Fruit fly (Drosophila melanogaster) whole organism, prepupa: Measurements from ENCODE around the gene CG4404.

ENCODE experiments used
- Blimp-1 ChIP-seq: fragments of 200-800 bp; sonication (Bioruptor generic); optimal IDR thresholded peaks from 3 replicates; lab custom pipeline; 2017; ENCODE audit warnings: missing biosample characterization, missing genetic modification characterization, mild to moderate bottlenecking, moderate library complexity, missing genetic modification reagents
- CG10669 ChIP-seq: fragments of 200-800 bp; sonication (Bioruptor generic); optimal IDR thresholded peaks from 3 replicates; lab custom pipeline; 2018; ENCODE audit warnings: missing biosample characterization, mild to moderate bottlenecking, missing genetic modification characterization, moderate library complexity
- CG11294 ChIP-seq: fragments of 200-800 bp; sonication (Bioruptor generic); IDR thresholded peaks from 2 replicates; pipeline ENCODE4 v1.3.6; 2022; ENCODE audit warnings: missing biosample characterization, missing genetic modification characterization
- CG11762 ChIP-seq: fragments of 200-800 bp; sonication (Bioruptor generic); optimal IDR thresholded peaks from 3 replicates; lab custom pipeline; 2016; ENCODE audit warnings: missing biosample characterization, missing genetic modification characterization; ENCODE audit not compliant: insufficient read depth
- CG11902 ChIP-seq: fragments of 200-800 bp; sonication (Bioruptor generic); optimal IDR thresholded peaks from 3 replicates; lab custom pipeline; 2016; ENCODE audit warnings: missing biosample characterization, missing genetic modification characterization
- CG15336 ChIP-seq: fragments of 200-800 bp; sonication (Bioruptor generic); IDR thresholded peaks from 2 replicates; pipeline ENCODE4 v1.3.6; 2022; ENCODE audit warnings: missing biosample characterization, missing genetic modification characterization
- CG1621 ChIP-seq: fragments of 200-800 bp; sonication (Bioruptor generic); optimal IDR thresholded peaks from 3 replicates; lab custom pipeline; 2018; ENCODE audit warnings: missing biosample characterization, mild to moderate bottlenecking, missing genetic modification characterization
- CG16779 ChIP-seq: fragments of 200-800 bp; sonication (Bioruptor generic); optimal IDR thresholded peaks from 3 replicates; lab custom pipeline; 2017; ENCODE audit warnings: missing biosample characterization, mild to moderate bottlenecking, missing genetic modification characterization
- CG3032 ChIP-seq: fragments of 200-800 bp; optimal IDR thresholded peaks from 2 replicates; lab custom pipeline; 2019; ENCODE audit warnings: missing biosample characterization, mild to moderate bottlenecking, missing genetic modification characterization, moderate library complexity
- CG32006 ChIP-seq: fragments of 200-800 bp; sonication (Bioruptor generic); optimal IDR thresholded peaks from 3 replicates; lab custom pipeline; 2017; ENCODE audit warnings: missing biosample characterization, mild to moderate bottlenecking, missing genetic modification characterization
- CG34406 ChIP-seq: fragments of 200-800 bp; sonication (Bioruptor generic); optimal IDR thresholded peaks from 3 replicates; lab custom pipeline; 2016; ENCODE audit warnings: missing biosample characterization, missing genetic modification characterization
- CG3919 ChIP-seq: fragments of 200-800 bp; sonication (Bioruptor generic); optimal IDR thresholded peaks from 3 replicates; lab custom pipeline; 2016; ENCODE audit warnings: missing biosample characterization, missing genetic modification characterization
- CG4318 ChIP-seq: fragments of 200-800 bp; sonication (Bioruptor generic); optimal IDR thresholded peaks from 3 replicates; lab custom pipeline; 2017; ENCODE audit warnings: missing biosample characterization, mild to moderate bottlenecking, missing genetic modification characterization
- CG6163 ChIP-seq: fragments of 200-800 bp; sonication (Bioruptor generic); IDR thresholded peaks from 3 replicates; pipeline ENCODE4 v1.3.6; 2022; ENCODE audit warnings: missing biosample characterization, missing genetic modification characterization
- CG6276 ChIP-seq: fragments of 200-800 bp; sonication (Bioruptor generic); optimal IDR thresholded peaks from 2 replicates; lab custom pipeline; 2017; ENCODE audit warnings: missing biosample characterization, mild to moderate bottlenecking, missing genetic modification characterization
- CG6854 ChIP-seq: fragments of 200-800 bp; sonication (Bioruptor generic); optimal IDR thresholded peaks from 2 replicates; lab custom pipeline; 2017; ENCODE audit warnings: missing biosample characterization, mild to moderate bottlenecking, missing genetic modification characterization
- CG7368 ChIP-seq: fragments of 200-800 bp; sonication (Bioruptor generic); optimal IDR thresholded peaks from 3 replicates; lab custom pipeline; 2016; ENCODE audit warnings: missing biosample characterization, missing genetic modification characterization
- CG8119 ChIP-seq: fragments of 200-800 bp; sonication (Bioruptor generic); IDR thresholded peaks from 3 replicates; pipeline ENCODE4 v1.3.6; 2022; ENCODE audit warnings: missing biosample characterization, missing genetic modification characterization
- CG8319 ChIP-seq: fragments of 200-800 bp; sonication (Bioruptor generic); optimal IDR thresholded peaks from 3 replicates; lab custom pipeline; 2016; ENCODE audit warnings: missing biosample characterization, missing genetic modification characterization
- CG8632 ChIP-seq: fragments of 200-800 bp; sonication (Bioruptor generic); optimal IDR thresholded peaks from 3 replicates; lab custom pipeline; 2016; ENCODE audit warnings: missing biosample characterization, missing genetic modification characterization
- CG9139 ChIP-seq: fragments of 200-800 bp; sonication (Bioruptor generic); optimal IDR thresholded peaks from 3 replicates; lab custom pipeline; 2017; ENCODE audit warnings: missing biosample characterization, mild to moderate bottlenecking, missing genetic modification characterization
- Eip75B ChIP-seq: fragments of 200-800 bp; sonication (Bioruptor generic); optimal IDR thresholded peaks from 3 replicates; lab custom pipeline; 2016; ENCODE audit warnings: missing biosample characterization, missing genetic modification characterization
- Eip78C ChIP-seq: fragments of 200-800 bp; sonication (Bioruptor generic); peaks from one replicate; lab custom pipeline; 2016; ENCODE audit warnings: missing biosample characterization, missing genetic modification characterization
- Eip93F ChIP-seq: fragments of 200-800 bp; sonication (Bioruptor generic); optimal IDR thresholded peaks from 2 replicates; lab custom pipeline; 2016; ENCODE audit warnings: missing biosample characterization, mild to moderate bottlenecking, missing genetic modification characterization
- Ets21C ChIP-seq: fragments of 200-800 bp; sonication (Bioruptor generic); optimal IDR thresholded peaks from 3 replicates; lab custom pipeline; 2016; ENCODE audit warnings: missing biosample characterization, missing genetic modification characterization
- Ets96B ChIP-seq: fragments of 200-800 bp; optimal IDR thresholded peaks from 2 replicates; lab custom pipeline; 2019; ENCODE audit warnings: missing biosample characterization, mild to moderate bottlenecking, missing genetic modification characterization, moderate library complexity
- Gug ChIP-seq: fragments of 200-800 bp; sonication (Bioruptor generic); IDR thresholded peaks from 2 replicates; pipeline ENCODE4 v1.3.6; 2022; ENCODE audit warnings: missing biosample characterization, missing genetic modification characterization
- Hr38 ChIP-seq: sonication (Bioruptor generic); optimal IDR thresholded peaks from 2 replicates; lab custom pipeline; 2016; ENCODE audit warnings: missing biosample characterization, missing genetic modification characterization
- Hr39 ChIP-seq: fragments of 200-800 bp; sonication (Bioruptor generic); optimal IDR thresholded peaks from 2 replicates; lab custom pipeline; 2016; ENCODE audit warnings: missing biosample characterization, missing genetic modification characterization
- Hr4 ChIP-seq: fragments of 200-800 bp; sonication (Bioruptor generic); optimal IDR thresholded peaks from 3 replicates; lab custom pipeline; 2016; ENCODE audit warnings: missing biosample characterization, missing genetic modification characterization
- Lpt ChIP-seq: fragments of 200-800 bp; sonication (Bioruptor generic); optimal IDR thresholded peaks from 3 replicates; lab custom pipeline; 2016; ENCODE audit warnings: missing biosample characterization, missing genetic modification characterization
- Met ChIP-seq: fragments of 200-800 bp; sonication (Bioruptor generic); optimal IDR thresholded peaks from 3 replicates; lab custom pipeline; 2016; ENCODE audit warnings: missing biosample characterization, missing genetic modification characterization
- OdsH ChIP-seq: fragments of 200-800 bp; sonication (Bioruptor generic); optimal IDR thresholded peaks from 3 replicates; lab custom pipeline; 2016; ENCODE audit warnings: missing biosample characterization, missing genetic modification characterization
- Smox ChIP-seq: fragments of 200-800 bp; sonication (Bioruptor generic); optimal IDR thresholded peaks from 3 replicates; lab custom pipeline; 2016; ENCODE audit warnings: missing biosample characterization, missing genetic modification characterization
- Sox102F ChIP-seq: fragments of 200-800 bp; sonication (Bioruptor generic); optimal IDR thresholded peaks from 2 replicates; lab custom pipeline; 2016; ENCODE audit warnings: missing biosample characterization, mild to moderate bottlenecking, missing genetic modification characterization
- Sox14 ChIP-seq: fragments of 200-800 bp; sonication (Bioruptor generic); optimal IDR thresholded peaks from 3 replicates; lab custom pipeline; 2016; ENCODE audit warnings: missing biosample characterization, missing genetic modification characterization
- Sox15 ChIP-seq: fragments of 200-800 bp; sonication (Bioruptor generic); optimal IDR thresholded peaks from 3 replicates; lab custom pipeline; 2016; ENCODE audit warnings: missing biosample characterization, missing genetic modification characterization
- achi ChIP-seq: fragments of 200-800 bp; sonication (Bioruptor generic); optimal IDR thresholded peaks from 3 replicates; lab custom pipeline; 2016; ENCODE audit warnings: missing biosample characterization, missing genetic modification characterization
- acj6 ChIP-seq: fragments of 200-800 bp; sonication (Bioruptor generic); optimal IDR thresholded peaks from 3 replicates; lab custom pipeline; 2016; ENCODE audit warnings: missing biosample characterization, missing genetic modification characterization
- cyc ChIP-seq: fragments of 200-800 bp; sonication (Bioruptor generic); optimal IDR thresholded peaks from 3 replicates; lab custom pipeline; 2016; ENCODE audit warnings: missing biosample characterization, missing genetic modification characterization
- dac ChIP-seq: fragments of 200-800 bp; sonication (Bioruptor generic); optimal IDR thresholded peaks from 2 replicates; lab custom pipeline; 2017; ENCODE audit warnings: missing biosample characterization, mild to moderate bottlenecking, missing genetic modification characterization
- dsx ChIP-seq: fragments of 200-800 bp; optimal IDR thresholded peaks from 3 replicates; lab custom pipeline; 2019; ENCODE audit warnings: missing biosample characterization, mild to moderate bottlenecking, missing genetic modification characterization, moderate library complexity; ENCODE audit not compliant: poor library complexity, severe bottlenecking
- eg ChIP-seq: fragments of 200-800 bp; sonication (Bioruptor generic); IDR thresholded peaks from 3 replicates; pipeline ENCODE4 v1.3.6; 2022; ENCODE audit warnings: missing biosample characterization, missing genetic modification characterization
- esn ChIP-seq: fragments of 200-800 bp; sonication (Bioruptor generic); optimal IDR thresholded peaks from 2 replicates; lab custom pipeline; 2016; ENCODE audit warnings: missing biosample characterization, mild to moderate bottlenecking, missing genetic modification characterization, moderate library complexity
- fd85E ChIP-seq: fragments of 200-800 bp; sonication (Bioruptor generic); optimal IDR thresholded peaks from 3 replicates; lab custom pipeline; 2016; ENCODE audit warnings: missing biosample characterization, missing genetic modification characterization
- fkh ChIP-seq: fragments of 200-800 bp; sonication (Bioruptor generic); optimal IDR thresholded peaks from 3 replicates; lab custom pipeline; 2017; ENCODE audit warnings: missing biosample characterization, mild to moderate bottlenecking, missing genetic modification characterization, moderate library complexity
- net ChIP-seq: fragments of 200-800 bp; sonication (Bioruptor generic); optimal IDR thresholded peaks from 3 replicates; lab custom pipeline; 2016; ENCODE audit warnings: missing biosample characterization, missing genetic modification characterization
- pdm3 ChIP-seq: fragments of 200-800 bp; sonication (Bioruptor generic); optimal IDR thresholded peaks from 3 replicates; lab custom pipeline; 2016; ENCODE audit warnings: missing biosample characterization, missing genetic modification characterization
- salr ChIP-seq, 2 experiments: fragments of 200-800 bp; sonication (Bioruptor generic); optimal IDR thresholded peaks; 3 replicates each; lab custom pipeline; 2016 to 2018; ENCODE audit warnings: missing biosample characterization in 2 of 2, missing genetic modification characterization in 2 of 2, mild to moderate bottlenecking in 1 of 2
- ss ChIP-seq, 2 experiments: fragments of 200-800 bp; sonication (Bioruptor generic); optimal IDR thresholded peaks; 2 replicates in 1 of 2; 3 replicates in 1 of 2; lab custom pipeline; 2017 to 2018; ENCODE audit warnings: mild to moderate bottlenecking in 2 of 2, missing biosample characterization in 2 of 2, missing genetic modification characterization in 2 of 2, moderate library complexity in 1 of 2
- topi ChIP-seq: fragments of 200-800 bp; sonication (Bioruptor generic); optimal IDR thresholded peaks from 3 replicates; lab custom pipeline; 2016; ENCODE audit warnings: missing biosample characterization, missing genetic modification characterization

CG4404 gene

DNA sequence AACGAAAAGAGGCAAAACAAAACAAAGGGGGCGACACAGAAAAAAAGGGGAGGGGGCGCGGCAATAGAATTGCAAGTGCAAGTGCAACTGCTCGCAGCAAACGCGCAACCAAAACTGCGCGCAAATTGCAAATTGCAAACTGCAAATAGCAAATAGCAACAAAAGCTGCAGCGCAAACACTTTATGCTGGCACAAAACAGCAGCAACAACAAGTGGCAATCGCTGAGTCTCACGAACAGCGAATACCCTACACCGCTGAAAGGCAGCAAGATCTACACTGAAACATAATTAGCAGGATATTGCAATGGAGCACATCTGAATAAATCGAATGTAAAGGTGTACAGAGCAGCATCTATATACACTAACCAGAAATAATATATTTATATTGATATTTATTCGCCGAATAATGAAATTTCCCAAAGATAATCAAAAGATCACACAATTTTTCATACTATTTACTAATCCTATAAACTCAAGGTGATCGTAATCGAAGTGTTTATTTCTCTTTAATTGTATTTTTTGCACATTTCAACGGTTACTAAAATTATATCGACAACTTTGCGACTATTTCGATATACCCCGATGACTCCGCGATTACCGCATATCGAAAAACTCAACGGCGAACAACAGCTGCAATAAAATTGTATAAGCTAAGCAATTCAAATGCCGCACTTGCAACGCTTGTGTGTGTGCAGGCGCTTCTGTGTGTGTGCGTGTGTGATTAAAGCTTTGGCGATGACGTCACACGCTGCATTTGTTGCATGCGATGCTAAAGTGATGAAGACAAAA lies at the start of gene CG4404:
TSS of gene CG4404 (minus strand) at position 118 of the 789 bp plus-strand sequence.
- no peak for TF ChIP-seq CG11762 (GFP tag; lab: Kevin White, UChicago)
- TF ChIP-seq Lpt: no peak
- no peak for TF ChIP-seq Sox15 (GFP tag; lab: Kevin White, UChicago)
- no peak for TF ChIP-seq CG16779
- no peak for TF ChIP-seq CG7368 (GFP tag; lab: Kevin White, UChicago)
- TF ChIP-seq dsx (GFP tag; lab: Kevin White, UChicago): no peak
- TF ChIP-seq Gug (GFP tag; lab: Robert Waterston, UW): no peak
- no peak for TF ChIP-seq CG8319 (GFP tag; lab: Kevin White, UChicago)
- no peak for TF ChIP-seq fkh (GFP tag; lab: Kevin White, UChicago)
- TF ChIP-seq Ets21C (GFP tag; lab: Kevin White, UChicago): no peak
- TF ChIP-seq CG3032 (tag; lab: Kevin White, UChicago): no peak
- peak; percentile 14 for TF ChIP-seq acj6 (GFP tag; lab: Kevin White, UChicago)
- no peak for TF ChIP-seq cyc (GFP tag; lab: Kevin White, UChicago)
- TF ChIP-seq Met (GFP tag; lab: Kevin White, UChicago): no peak
- TF ChIP-seq CG15336 (GFP tag; lab: Robert Waterston, UW): peak; percentile 51
- TF ChIP-seq fd85E (GFP tag; lab: Kevin White, UChicago): no peak
- no peak for TF ChIP-seq Hr38
- TF ChIP-seq Smox: no peak
- no peak for TF ChIP-seq Sox14
- peak; percentile 32 for TF ChIP-seq CG4318
- no peak for TF ChIP-seq CG9139 (GFP tag; lab: Kevin White, UChicago)
- no peak for TF ChIP-seq esn (GFP tag; lab: Kevin White, UChicago)
- no peak for TF ChIP-seq Hr39 (GFP tag; lab: Kevin White, UChicago)
- peak in 1 of 2 experiments; percentile 37 for TF ChIP-seq salr (GFP tag; optimal IDR thresholded peaks at IDR 0.05; lab: Kevin White, UChicago)
- peak; percentile 28 for TF ChIP-seq OdsH
- no peak for TF ChIP-seq CG6163 (GFP tag; lab: Robert Waterston, UW)
- TF ChIP-seq CG11294: no peak
- TF ChIP-seq Sox102F (GFP tag; lab: Kevin White, UChicago): no peak
- TF ChIP-seq Eip75B (GFP tag; lab: Kevin White, UChicago): no peak
- TF ChIP-seq CG10669: no peak
- TF ChIP-seq CG1621 (tag; lab: Kevin White, UChicago): no peak
- TF ChIP-seq net (GFP tag; lab: Kevin White, UChicago): no peak
- TF ChIP-seq Hr4 (GFP tag; lab: Kevin White, UChicago): peak; percentile 50
- TF ChIP-seq CG32006 (GFP tag; lab: Kevin White, UChicago): peak; percentile 70
- peak; percentile 11 for TF ChIP-seq achi (GFP tag; lab: Kevin White, UChicago)
- no peak for TF ChIP-seq Ets96B (tag; lab: Kevin White, UChicago)
- TF ChIP-seq CG8632 (GFP tag; lab: Kevin White, UChicago): no peak
- no peak for TF ChIP-seq ss (GFP tag; optimal IDR thresholded peaks at IDR 0.05; lab: Kevin White, UChicago)
- 0 out of 3 replicates have a peak, but pooled peaks have one; percentile 51 for TF ChIP-seq eg (GFP tag; lab: Robert Waterston, UW)
- TF ChIP-seq pdm3 (GFP tag; lab: Kevin White, UChicago): no peak
- no peak for TF ChIP-seq CG3919 (GFP tag; lab: Kevin White, UChicago)
- TF ChIP-seq topi: no peak
- no peak for TF ChIP-seq Blimp-1 (GFP tag; lab: Kevin White, UChicago)
- TF ChIP-seq Eip78C (GFP tag; lab: Kevin White, UChicago): peak; percentile 66
- no peak; the same call in 2 of the 3 replicates for TF ChIP-seq CG8119 (GFP tag; lab: Robert Waterston, UW)
- TF ChIP-seq CG34406 (GFP tag; lab: Kevin White, UChicago): no peak
- TF ChIP-seq dac (GFP tag; lab: Kevin White, UChicago): no peak
- peak; percentile 41 for TF ChIP-seq CG6276 (GFP tag; lab: Kevin White, UChicago)
- TF ChIP-seq CG6854: no peak
- TF ChIP-seq CG11902 (GFP tag; lab: Kevin White, UChicago): no peak
- TF ChIP-seq Eip93F (GFP tag; lab: Kevin White, UChicago): no peak
